Fruit fly (Drosophila melanogaster): Measurements from ENCODE around the gene Ir75a.

Gene Ir75a

DNA sequence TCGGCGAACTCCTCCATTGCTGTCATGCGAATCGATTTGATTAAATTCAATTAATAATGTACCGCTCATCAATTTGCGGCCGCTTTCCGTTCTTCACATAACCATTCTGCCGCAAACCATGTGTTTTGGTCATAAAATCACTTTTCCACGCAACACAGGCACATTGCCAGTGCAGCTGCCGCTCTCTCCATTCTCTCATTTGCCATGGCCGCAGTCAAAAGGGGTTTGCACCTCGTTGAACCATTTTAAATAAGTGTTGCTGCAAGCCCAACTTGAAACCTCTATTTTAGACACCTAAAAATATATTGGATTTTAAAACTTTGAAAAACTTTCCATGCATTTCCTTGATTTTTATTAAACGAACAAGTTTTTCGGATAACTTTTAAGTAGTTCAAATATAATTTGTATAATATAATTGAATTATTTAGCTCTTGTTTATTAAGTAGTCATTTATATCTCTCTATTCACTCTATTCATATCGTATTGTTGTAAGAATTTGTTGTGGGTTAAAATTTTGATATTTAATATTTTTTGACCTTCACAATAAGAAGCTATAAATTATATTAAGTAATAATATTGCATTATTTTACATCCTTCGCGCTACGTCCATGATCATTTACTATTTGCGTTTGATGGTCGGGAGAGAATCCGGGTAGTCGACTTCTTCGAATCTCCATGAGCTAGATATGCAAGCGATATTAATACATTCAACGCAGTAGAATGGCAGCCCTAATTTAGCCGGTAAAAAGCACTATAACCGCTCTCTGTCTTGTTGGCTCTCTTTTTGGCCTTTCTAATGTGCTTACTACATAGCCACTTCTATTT lies 39.1 kb upstream of the Ir75a start, which contains the start of gene CG5535 (continued):
- TF ChIP-seq mirr (GFP tag; optimal IDR thresholded peaks at IDR 0.05), result peak; percentile 36
- TF ChIP-seq CG10431 (GFP tag; optimal IDR thresholded peaks at IDR 0.05), result peak; percentile 59
- no peak for TF ChIP-seq cad (GFP tag; optimal IDR thresholded peaks at IDR 0.05)
- TF ChIP-seq CG13296 (GFP tag; optimal IDR thresholded peaks at IDR 0.05), result peak; percentile 81
- no peak for TF ChIP-seq CG2129 (GFP tag; IDR thresholded peaks at IDR 0.05; ENCODE audit: partially characterized antibody)
- peak; percentile 88 for TF ChIP-seq Rfx (GFP tag; IDR thresholded peaks at IDR 0.05)
- TF ChIP-seq fd96Cb (tag; optimal IDR thresholded peaks at IDR 0.05), result peak; percentile 76
- TF ChIP-seq HLH4C (GFP tag; IDR thresholded peaks at IDR 0.05; ENCODE audit: partially characterized antibody), result no peak
- peak; percentile 79 for TF ChIP-seq BtbVII (GFP tag; optimal IDR thresholded peaks at IDR 0.05)
- no peak for TF ChIP-seq sens-2 (GFP tag; IDR thresholded peaks at IDR 0.05)
- TF ChIP-seq CG15011 (GFP tag; optimal IDR thresholded peaks at IDR 0.05), result peak; percentile 42
- peak; percentile 44 for TF ChIP-seq HmgZ (tag; optimal IDR thresholded peaks at IDR 0.05)
- peak; percentile 44 for TF ChIP-seq Aef1 (GFP tag; IDR thresholded peaks at IDR 0.05)
- peak; percentile 76 for TF ChIP-seq unpg (GFP tag; optimal IDR thresholded peaks at IDR 0.05)
- no peak for TF ChIP-seq z (GFP tag; IDR thresholded peaks at IDR 0.05)
- TF ChIP-seq CG1792 (GFP tag; optimal IDR thresholded peaks at IDR 0.05), result no peak
- TF ChIP-seq caup (GFP tag; optimal IDR thresholded peaks at IDR 0.05; ENCODE audit: severe bottlenecking), result peak; percentile 56
- TF ChIP-seq sc (optimal IDR thresholded peaks at IDR 0.05), result no peak
- TF ChIP-seq sc (GFP tag; optimal IDR thresholded peaks at IDR 0.05), result peak; percentile 84
- TF ChIP-seq scrt (GFP tag; optimal IDR thresholded peaks at IDR 0.05), result peak; percentile 43
- peak; percentile 86 for TF ChIP-seq CG10147 (GFP tag; optimal IDR thresholded peaks at IDR 0.05)
- TF ChIP-seq cg (GFP tag; optimal IDR thresholded peaks at IDR 0.05), result peak; percentile 4
- TF ChIP-seq CG12104 (GFP tag; optimal IDR thresholded peaks at IDR 0.05), result peak; percentile 78
- TF ChIP-seq CG17359 (tag; optimal IDR thresholded peaks at IDR 0.05), result peak; percentile 59
- peak; percentile 59 for TF ChIP-seq CG8281 (tag; optimal IDR thresholded peaks at IDR 0.05)
- peak; percentile 8 for TF ChIP-seq CG17802 (tag; optimal IDR thresholded peaks at IDR 0.05)
- peak; percentile 52; the same call in 1 of the 3 replicates for TF ChIP-seq CG6791 (GFP tag; IDR thresholded peaks at IDR 0.05; ENCODE audit: partially characterized antibody)
- TF ChIP-seq Nf-YB (GFP tag; optimal IDR thresholded peaks at IDR 0.05), result peak; percentile 73
- TF ChIP-seq CG1647 (GFP tag; optimal IDR thresholded peaks at IDR 0.05), result peak; percentile 24
- TF ChIP-seq Eip74EF (GFP tag; optimal IDR thresholded peaks at IDR 0.05), result peak in 1 of 2 experiments; percentile 82
- TF ChIP-seq CG3065 (GFP tag; optimal IDR thresholded peaks at IDR 0.05), result no peak
- TF ChIP-seq pzg (GFP tag; optimal IDR thresholded peaks at IDR 0.05), result no peak
- peak; percentile 68; the same call in 1 of the 2 replicates for TF ChIP-seq aop (GFP tag; IDR thresholded peaks at IDR 0.05)
- no peak for TF ChIP-seq CG4854 (GFP tag; optimal IDR thresholded peaks at IDR 0.05)
- no peak for TF ChIP-seq CG42726 (GFP tag; IDR thresholded peaks at IDR 0.05; ENCODE audit: partially characterized antibody)
- no peak for TF ChIP-seq amos (GFP tag; IDR thresholded peaks at IDR 0.05; ENCODE audit: partially characterized antibody)
- no peak for TF ChIP-seq CG17186 (GFP tag; optimal IDR thresholded peaks at IDR 0.05)
- peak; percentile 28; the same call in 2 of the 3 replicates for TF ChIP-seq Optix (GFP tag; IDR thresholded peaks at IDR 0.05)
- peak; percentile 94 for TF ChIP-seq Sox100B (GFP tag; optimal IDR thresholded peaks at IDR 0.05)
- TF ChIP-seq dan (GFP tag; IDR thresholded peaks at IDR 0.05), result no peak
- TF ChIP-seq crol (GFP tag; IDR thresholded peaks at IDR 0.05), result peak; percentile 46
- peak; percentile 48 for TF ChIP-seq Max (GFP tag; optimal IDR thresholded peaks at IDR 0.05)
- no peak; the same call in 1 of the 3 replicates for TF ChIP-seq Dbx (GFP tag; IDR thresholded peaks at IDR 0.05)
- TF ChIP-seq CG18619 (GFP tag; optimal IDR thresholded peaks at IDR 0.05), result peak; percentile 90
- TF ChIP-seq al (GFP tag; IDR thresholded peaks at IDR 0.05), result peak; percentile 40; the same call in 1 of the 2 replicates
- peak in 1 of 2 experiments; percentile 82 for TF ChIP-seq Hr51 (GFP tag; optimal IDR thresholded peaks at IDR 0.05)
- peak; percentile 50 for TF ChIP-seq CG7987 (GFP tag; optimal IDR thresholded peaks at IDR 0.05)

Data from whole organism, embryonic.